Fruit fly (Drosophila melanogaster) S2 (cell line): ENCODE data around the gene CG32988.

ENCODE experiments used
- CG8478 ChIP-seq: fragments of >200 bp; optimal IDR thresholded peaks from 2 replicates; lab custom pipeline; 2018
- CTCF ChIP-seq, 2 experiments: fragments of >200 bp; optimal IDR thresholded peaks; 2 replicates each; lab custom pipeline; 2018

CG32988 gene

DNA sequence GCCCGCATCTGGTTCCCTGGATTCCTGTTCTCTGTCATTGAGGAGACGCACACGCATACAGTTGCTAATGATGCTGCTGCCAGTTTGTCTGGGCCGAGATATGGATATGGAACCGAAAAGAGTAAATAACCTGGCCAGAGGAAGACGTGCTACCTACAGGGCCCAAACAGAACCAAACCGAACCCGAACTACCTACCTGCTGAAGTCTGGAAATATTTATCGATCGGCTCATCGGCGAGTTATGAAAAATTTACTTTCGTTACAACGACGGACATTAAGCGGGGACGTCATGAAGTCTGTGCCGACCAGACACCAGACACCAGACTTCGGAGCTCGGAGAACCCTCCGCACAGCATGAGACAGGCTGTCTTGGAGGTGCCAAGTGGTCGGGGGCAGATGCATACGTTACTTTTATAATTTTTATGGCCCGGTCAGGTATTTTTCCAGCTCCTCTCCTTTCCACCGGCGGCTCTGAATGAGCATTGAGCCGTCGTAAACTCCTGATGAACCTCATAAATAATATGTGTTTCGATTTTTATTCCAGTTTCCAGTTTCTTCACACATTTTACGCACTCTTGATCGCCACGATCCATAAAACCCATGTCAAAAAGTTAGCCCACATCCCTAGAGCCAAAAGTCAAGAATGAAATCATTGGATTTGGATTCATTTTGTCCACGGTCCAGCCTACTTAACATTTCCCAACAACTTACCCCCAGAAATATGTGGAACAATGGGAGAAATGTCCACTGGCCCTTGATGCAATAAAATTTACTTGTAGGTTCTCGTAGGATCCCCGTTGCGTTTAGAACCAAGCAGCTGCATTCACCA lies 17.7 kb upstream of the CG32988 start:
- TF ChIP-seq CTCF (optimal IDR thresholded peaks at IDR 0.05; lab: Kevin White, UChicago): no peak
- no peak for TF ChIP-seq CG8478 (lab: Kevin White, UChicago)

DNA sequence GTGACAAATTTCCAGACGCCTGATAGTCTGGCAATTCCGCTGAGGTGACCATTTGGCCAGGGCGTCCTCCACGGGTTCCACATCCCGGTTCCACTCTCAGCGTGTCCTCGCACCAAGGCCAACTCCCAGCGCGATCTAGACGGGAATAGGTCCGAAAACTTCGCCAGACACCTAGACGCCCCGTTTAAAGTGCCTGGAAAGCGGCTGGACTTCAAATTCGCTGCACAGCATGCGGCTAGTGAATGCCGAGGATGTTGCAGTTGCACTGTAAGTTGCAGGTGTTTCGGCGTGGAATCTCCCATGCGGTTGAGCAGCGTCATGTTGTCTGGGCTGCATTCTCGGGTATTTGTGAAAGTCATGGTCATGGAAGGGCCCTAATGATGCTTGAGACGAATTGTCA lies 15.5 kb upstream of the CG32988 start:
- TF ChIP-seq CTCF (optimal IDR thresholded peaks at IDR 0.05; lab: Kevin White, UChicago) (no peak), CG8478 (lab: Kevin White, UChicago) (no peak)

DNA sequence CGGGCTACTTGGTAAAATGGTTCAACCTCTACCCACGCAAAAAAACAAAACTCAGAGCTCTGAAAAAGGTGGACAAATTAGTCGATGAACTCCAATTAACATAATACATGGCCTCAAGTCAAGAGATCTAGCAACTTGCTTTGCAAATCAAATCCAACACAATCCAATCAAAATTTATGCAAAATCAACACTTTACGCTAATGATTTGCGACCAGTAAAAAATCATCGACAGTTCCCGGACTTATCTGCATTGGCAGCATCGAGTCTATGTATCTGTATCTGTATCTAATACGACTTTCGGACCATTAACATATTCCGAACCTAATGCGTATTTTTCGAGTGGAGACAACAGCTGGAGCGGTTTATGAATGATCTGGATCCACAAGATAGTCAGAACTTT lies 13.6 kb upstream of the CG32988 start:
- TF ChIP-seq CG8478 (lab: Kevin White, UChicago) (no peak), CTCF (optimal IDR thresholded peaks at IDR 0.05; lab: Kevin White, UChicago) (no peak)

DNA sequence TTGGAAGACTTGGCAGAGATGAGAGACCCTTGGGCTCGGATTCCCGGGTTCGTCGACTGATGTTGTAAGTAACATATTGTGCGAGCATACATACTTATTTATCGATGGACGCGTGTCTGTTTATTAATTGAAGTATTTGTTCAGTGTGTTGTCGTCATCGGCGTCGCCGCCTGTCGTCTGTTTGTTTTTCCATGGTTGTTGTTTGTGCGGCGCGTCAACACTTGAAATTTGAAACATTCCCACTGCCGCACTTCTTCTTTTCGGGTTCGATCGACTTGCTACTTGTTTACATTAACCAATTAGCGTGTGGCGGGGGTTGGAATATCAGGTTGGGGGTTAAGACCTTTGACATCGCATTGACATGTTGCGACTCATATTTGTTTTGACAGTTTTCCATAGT lies 12.4 kb upstream of the CG32988 start:
- TF ChIP-seq CTCF (optimal IDR thresholded peaks at IDR 0.05; lab: Kevin White, UChicago) (no peak), CG8478 (lab: Kevin White, UChicago) (no peak)

DNA sequence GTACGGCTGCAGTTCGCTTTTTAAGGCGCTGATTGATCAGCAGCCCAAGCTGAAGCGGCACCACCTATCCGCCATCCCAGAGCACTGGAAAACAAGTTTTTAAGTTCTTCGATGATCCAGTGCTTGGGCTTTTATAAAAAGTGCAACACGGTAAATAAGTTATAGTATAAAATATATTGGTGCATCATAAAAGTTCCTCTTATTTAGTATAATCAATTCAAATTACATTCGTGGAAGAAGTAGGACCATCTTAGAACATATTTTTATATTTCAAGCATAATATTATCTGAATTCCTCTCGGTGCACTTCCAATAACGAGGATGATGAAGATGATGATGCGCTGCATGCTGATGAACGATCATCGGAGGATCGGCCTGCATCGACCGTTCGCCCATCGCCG lies 9.2 kb upstream of the CG32988 start:
- TF ChIP-seq CTCF (optimal IDR thresholded peaks at IDR 0.05; lab: Kevin White, UChicago) (no peak), CG8478 (lab: Kevin White, UChicago) (no peak)

DNA sequence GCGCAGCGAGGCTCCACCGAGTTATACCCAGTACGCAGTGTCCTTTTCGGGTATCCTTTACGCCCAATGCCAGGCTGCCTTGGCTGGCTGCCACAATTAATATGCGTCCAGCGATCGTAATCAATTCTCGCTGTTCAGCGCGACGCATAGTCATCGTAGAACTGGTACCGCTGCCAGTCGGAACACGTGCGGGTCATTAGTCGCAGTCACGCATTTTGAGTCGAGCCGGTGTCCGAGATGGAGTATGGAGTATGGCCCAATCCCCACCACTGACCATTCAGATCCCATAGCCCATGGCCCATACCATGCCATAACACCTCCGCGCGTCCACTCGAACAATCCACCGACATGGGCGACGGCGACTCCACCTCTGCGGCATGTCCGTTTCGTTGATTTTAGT lies 6.9 kb upstream of the CG32988 start:
- TF ChIP-seq CG8478 (lab: Kevin White, UChicago) (no peak), CTCF (optimal IDR thresholded peaks at IDR 0.05; lab: Kevin White, UChicago) (no peak)

DNA sequence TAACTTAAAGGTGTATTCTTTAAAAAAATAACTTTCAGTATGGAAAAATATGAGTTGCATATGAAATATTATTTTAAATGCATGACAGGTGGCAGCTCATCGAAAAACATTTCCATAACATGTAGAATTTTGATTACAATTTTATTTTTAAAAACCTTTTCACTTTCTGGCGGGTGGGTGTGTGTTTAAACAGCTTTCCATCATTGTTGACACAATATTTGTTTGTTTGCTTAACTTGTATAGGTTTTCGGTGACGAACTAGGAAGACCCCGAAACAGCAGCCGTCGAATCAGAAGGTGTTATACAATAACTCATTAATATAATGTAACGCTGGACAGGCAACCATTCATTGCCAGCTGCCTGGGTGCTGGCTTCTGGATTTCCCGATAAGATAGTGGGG lies 4.8 kb upstream of the CG32988 start:
- TF ChIP-seq CG8478 (lab: Kevin White, UChicago) (no peak), CTCF (optimal IDR thresholded peaks at IDR 0.05; lab: Kevin White, UChicago) (no peak)

DNA sequence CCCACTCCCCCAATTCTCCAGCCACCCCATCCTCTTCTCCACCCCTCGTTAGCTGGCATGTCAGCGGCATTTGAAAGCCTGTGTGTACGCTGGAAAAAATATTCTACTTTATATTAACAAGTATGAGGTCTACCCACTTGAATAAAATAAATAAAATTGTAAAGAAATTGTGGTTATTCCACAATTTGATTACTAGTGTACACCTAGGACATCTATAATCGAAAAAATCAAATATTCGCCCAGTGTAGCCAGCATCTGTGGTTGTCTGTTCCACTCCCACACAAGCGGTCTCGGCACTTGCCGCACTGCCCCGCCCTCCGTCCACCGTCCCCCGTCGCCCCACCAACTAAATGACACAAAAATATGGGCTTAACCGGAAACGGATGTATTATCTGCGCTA lies 3.9 kb upstream of the CG32988 start:
- TF ChIP-seq CG8478 (lab: Kevin White, UChicago) (no peak), CTCF (optimal IDR thresholded peaks at IDR 0.05; lab: Kevin White, UChicago) (no peak)

DNA sequence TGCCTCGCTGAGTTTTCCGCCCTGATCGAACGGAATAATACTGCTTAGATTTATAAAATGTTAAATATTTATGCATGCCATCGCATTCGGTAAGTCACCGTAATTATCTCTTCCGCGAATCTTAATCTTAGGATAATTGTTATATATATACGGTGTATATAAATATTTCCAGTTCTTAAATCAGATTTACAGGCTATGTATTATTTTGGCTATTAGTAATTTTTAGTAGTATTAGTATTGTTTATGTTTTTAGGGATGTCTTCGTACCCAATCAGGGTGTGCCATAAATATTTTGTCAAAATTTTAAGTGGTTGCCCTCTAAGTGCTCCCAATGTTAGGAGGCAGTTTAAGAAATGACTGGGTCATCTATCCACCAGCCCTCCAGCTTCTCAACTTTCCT lies 2.2 kb upstream of the CG32988 start, which contains the start of gene CG32986:
TSS of gene CG32986 (plus strand) at position 301 of the 400 bp plus-strand sequence.
- TF ChIP-seq CG8478 (lab: Kevin White, UChicago) (no peak), CTCF (optimal IDR thresholded peaks at IDR 0.05; lab: Kevin White, UChicago) (no peak)

DNA sequence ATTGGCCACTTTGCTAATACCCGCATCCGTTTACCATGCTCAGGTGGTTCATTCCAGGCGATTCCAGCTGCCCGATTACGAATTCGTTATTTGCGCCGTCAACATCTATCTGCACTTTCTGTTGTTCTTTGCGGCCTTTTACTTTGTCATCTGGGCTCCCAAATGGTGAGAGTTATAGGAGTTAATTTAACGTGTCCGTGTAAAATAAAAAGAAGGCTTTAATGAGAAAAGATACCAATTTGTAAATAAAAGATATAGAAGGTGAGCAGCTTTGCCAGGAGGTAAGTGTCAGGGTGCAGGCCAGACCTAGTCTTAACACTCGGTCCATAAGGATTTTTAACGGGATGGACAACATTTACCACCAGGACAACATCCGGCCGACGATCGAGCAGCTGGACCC lies 1.2 kb upstream of the CG32988 start, which contains the start of gene CG32987:
TSS of gene CG32987 (plus strand) at position 301 of the 400 bp plus-strand sequence.
- TF ChIP-seq CTCF (optimal IDR thresholded peaks at IDR 0.05; lab: Kevin White, UChicago) (no peak), CG8478 (lab: Kevin White, UChicago) (no peak)

DNA sequence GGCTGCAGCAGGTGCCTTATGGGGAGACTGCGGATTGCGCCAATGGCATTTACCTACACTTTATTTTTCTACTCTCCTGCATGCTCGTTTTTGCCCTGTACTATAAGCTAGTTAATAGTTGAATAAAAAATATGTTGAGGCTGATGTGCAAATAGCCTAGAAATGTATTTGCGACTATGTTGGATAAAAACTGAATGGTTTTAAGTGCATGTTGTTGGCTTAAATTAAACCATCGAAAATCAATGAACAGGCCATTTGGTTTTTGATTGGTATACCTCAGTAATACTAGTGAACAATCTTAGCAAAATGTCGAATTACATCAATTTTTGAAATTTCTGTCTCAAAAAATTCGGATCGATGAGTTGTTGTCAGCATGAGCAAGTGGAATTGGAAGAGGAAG lies 886 bp downstream of the CG32988 start, which contains the start of gene CG32983:
TSS of gene CG32983 (plus strand) at position 301 of the 400 bp plus-strand sequence.
- TF ChIP-seq CTCF (optimal IDR thresholded peaks at IDR 0.05; lab: Kevin White, UChicago) (no peak), CG8478 (lab: Kevin White, UChicago) (no peak)

DNA sequence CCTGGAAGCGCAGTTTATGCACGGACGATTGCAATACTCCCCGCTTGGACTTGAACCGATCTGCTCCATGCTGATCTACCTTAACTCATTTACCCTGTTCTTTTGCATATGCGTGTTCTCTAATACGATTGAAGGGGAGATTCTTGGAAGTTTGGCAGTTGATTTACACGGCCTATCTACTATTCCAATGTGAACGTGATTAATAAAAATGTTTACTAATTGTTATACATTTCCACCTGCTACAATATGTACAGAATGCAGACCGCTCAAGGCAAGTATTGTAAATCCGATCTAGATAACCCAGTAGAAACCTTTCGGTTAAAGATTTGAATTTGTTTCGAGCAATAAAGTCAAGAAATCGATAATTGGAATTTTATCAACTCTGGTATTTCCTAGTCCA lies 1.8 kb downstream of the CG32988 start, which contains the start of gene CG9483:
TSS of gene CG9483 (plus strand) at position 301 of the 400 bp plus-strand sequence.
- TF ChIP-seq CTCF (optimal IDR thresholded peaks at IDR 0.05; lab: Kevin White, UChicago) (no peak), CG8478 (lab: Kevin White, UChicago) (no peak)

DNA sequence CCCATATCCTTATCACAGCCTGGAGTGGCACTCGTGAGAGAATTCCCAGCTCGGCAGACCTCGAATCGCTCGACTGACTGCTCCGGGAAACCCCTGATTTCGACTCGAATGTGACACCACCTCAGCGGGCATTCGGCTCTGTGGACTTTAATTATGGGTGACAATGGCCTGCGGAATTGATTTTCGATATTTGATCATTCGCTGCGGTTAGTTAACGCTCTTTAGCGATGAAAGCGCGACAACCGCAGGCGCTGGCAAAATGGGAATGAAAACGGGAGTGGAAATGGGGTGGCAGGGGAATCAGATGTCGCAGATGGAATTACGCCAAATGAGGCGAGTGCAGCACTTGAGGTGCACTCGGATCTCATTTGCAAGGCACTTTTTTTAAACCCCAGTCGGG lies 7.0 kb downstream of the CG32988 start:
- TF ChIP-seq CG8478 (lab: Kevin White, UChicago) (no peak), CTCF (optimal IDR thresholded peaks at IDR 0.05; lab: Kevin White, UChicago) (no peak)

DNA sequence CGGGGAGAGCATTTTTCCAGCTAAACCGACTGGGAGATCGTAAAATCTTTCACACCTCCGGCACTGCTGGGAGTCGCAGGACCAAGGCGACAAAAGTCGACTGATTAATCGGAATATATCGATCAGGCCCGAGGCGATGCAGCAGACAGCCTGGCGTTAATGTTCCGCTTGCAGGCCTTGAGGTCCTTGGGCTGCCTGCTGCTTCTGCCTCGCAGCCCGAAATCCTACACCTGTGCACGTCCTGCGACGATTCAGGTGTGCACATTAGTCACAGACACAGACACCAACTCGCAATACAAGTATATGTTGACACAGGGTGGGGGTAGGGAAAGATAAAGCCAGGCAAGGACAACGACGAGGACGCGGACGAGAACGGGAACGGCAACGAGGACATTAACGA lies 11.2 kb downstream of the CG32988 start:
- TF ChIP-seq CG8478 (lab: Kevin White, UChicago) (no peak), CTCF (optimal IDR thresholded peaks at IDR 0.05; lab: Kevin White, UChicago) (no peak)

DNA sequence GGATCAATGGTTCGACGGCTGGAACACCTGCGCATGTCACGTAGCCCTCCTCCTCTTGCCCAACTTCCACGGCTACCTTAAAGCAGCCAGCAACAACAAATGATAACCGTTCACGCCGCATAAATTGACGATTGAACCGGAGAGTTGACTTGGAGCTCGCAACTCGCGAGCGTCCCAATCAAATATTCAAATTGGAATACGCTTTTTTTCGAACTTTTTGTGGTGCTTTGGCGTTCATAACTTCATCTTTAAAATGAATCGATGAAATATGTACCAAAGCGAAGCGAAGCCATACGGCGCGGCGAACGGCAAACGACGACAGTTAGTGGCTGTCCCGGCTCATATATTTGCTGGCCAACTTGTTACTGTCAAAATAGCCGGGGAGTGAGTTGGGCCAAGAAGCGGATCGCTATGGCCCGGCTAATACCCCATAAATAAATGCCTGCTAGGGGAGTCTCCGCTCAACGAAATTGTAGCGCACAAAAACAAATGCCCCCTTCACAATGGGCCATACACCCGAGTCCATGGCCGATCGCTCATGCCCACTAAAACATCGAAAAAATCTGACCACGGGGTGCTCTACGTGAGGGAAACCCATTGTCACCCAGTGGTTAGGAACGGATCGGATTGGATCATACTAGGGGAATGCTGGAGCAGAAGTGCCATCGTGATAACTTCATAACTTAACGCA lies 14.7 kb downstream of the CG32988 start:
- TF ChIP-seq CTCF (optimal IDR thresholded peaks at IDR 0.05; lab: Kevin White, UChicago) (no peak), CG8478 (lab: Kevin White, UChicago) (no peak)
